Worm (Caenorhabditis elegans): ENCODE measurements around the gene W04G3.10.

W04G3.10 gene

DNA sequence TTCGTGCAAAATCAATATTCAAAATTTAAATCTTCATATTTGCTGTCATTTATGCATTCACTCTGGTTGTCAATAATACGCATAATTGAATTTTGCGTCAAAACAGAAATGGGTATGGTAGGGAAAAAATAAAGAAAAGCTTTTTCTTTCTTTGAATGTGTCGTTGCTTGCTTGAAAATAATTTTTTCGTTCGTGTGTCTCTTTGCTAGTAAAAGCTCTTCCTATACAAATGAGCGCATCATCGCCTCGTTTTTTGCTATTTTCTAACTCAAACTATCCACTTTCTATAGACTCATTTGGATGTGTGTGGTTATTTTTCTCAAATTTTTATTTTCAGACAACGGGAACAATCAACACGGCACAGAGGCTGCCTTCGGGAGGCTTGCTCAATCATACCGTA, 49.4 kb downstream of the W04G3.10 start, which contains the start of gene ldb-1:
TSS of gene ldb-1 (plus strand) at position 301 of the 400 bp plus-strand sequence.
- TF ChIP-seq ces-1 (GFP tag; optimal IDR thresholded peaks at IDR 0.05) (no peak), unc-39 (tag; optimal IDR thresholded peaks at IDR 0.05) (no peak)
